Worm (Caenorhabditis elegans): ENCODE results near the gene atg-3.

DNA sequence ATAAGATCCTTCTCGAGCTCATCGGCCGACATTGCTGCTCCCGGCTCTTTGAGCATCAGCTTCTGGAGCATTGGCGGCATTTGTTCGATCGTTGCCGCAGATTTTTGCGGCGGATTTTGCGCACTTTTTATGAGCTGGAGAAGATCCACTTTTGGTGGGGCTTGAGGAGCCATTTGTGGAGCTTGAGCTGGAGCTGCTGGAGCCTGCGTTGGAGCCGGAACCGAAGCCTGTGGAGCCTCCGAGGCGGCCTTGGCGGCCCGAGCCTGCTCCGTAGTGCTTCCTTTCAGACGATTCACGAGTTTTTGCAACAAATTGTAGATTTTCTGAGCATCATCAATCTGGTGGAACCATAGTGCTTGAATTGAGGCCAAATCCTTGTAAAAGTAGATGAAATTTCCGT lies 43.7 kb downstream of the atg-3 start:
- TF ChIP-seq unc-62 (GFP tag; optimal IDR thresholded peaks at IDR 0.05) (no peak), mep-1 (tag; optimal IDR thresholded peaks at IDR 0.05) (no peak), nhr-12 (tag; optimal IDR thresholded peaks at IDR 0.05) (no peak)
